Worm (Caenorhabditis elegans) whole organism, midembryonic: ENCODE measurements around the gene ess-2.

ENCODE experiments used
- T22C8.4 ChIP-seq: fragments of 200-800 bp; sonication (Bioruptor generic); IDR thresholded peaks from 2 replicates; pipeline ENCODE4 v1.3.6; 2022; ENCODE audit warnings: missing genetic modification characterization, missing compliant biosample characterization
- cog-1 ChIP-seq: sonication (generic microtip); optimal IDR thresholded peaks from 2 replicates; lab custom pipeline; 2016; ENCODE audit warnings: missing genetic modification characterization, missing compliant biosample characterization
- flt-1 ChIP-seq: fragments of 200-800 bp; sonication (Bioruptor generic); IDR thresholded peaks from 2 replicates; pipeline ENCODE4 v1.3.6; 2022; ENCODE audit warnings: missing genetic modification characterization, missing compliant biosample characterization
- klf-2 ChIP-seq: fragments of 200-800 bp; sonication (Bioruptor generic); conservative IDR thresholded peaks from 2 replicates; pipeline ENCODE4 v1.3.6; 2022; ENCODE audit warnings: missing genetic modification reagents, missing genetic modification characterization, missing compliant biosample characterization
- med-1 ChIP-seq: sonication (generic microtip); optimal IDR thresholded peaks from 2 replicates; lab custom pipeline; 2017; ENCODE audit warnings: missing genetic modification characterization, mild to moderate bottlenecking, missing compliant biosample characterization, antibody characterized with exemption, missing genetic modification reagents; ENCODE audit not compliant: insufficient read depth
- ref-1 ChIP-seq: fragments of 200-800 bp; sonication (Bioruptor generic); conservative IDR thresholded peaks from 2 replicates; pipeline ENCODE4 v1.3.6; 2022; ENCODE audit warnings: missing genetic modification reagents, missing genetic modification characterization, missing compliant biosample characterization
- tab-1 ChIP-seq: fragments of 200-800 bp; sonication (Bioruptor generic); IDR thresholded peaks from 2 replicates; pipeline ENCODE4 v1.3.6; 2022; ENCODE audit warnings: missing genetic modification characterization, missing compliant biosample characterization
- ztf-23 ChIP-seq: fragments of 200-800 bp; sonication (Bioruptor generic); IDR thresholded peaks from 2 replicates; pipeline ENCODE4 v1.3.6; 2022; ENCODE audit warnings: missing genetic modification reagents, missing genetic modification characterization, missing compliant biosample characterization
- ztf-29 ChIP-seq: fragments of 200-800 bp; sonication (Bioruptor generic); IDR thresholded peaks from 2 replicates; pipeline ENCODE4 v1.3.6; 2022; ENCODE audit warnings: missing genetic modification reagents, missing genetic modification characterization, missing compliant biosample characterization

DNA sequence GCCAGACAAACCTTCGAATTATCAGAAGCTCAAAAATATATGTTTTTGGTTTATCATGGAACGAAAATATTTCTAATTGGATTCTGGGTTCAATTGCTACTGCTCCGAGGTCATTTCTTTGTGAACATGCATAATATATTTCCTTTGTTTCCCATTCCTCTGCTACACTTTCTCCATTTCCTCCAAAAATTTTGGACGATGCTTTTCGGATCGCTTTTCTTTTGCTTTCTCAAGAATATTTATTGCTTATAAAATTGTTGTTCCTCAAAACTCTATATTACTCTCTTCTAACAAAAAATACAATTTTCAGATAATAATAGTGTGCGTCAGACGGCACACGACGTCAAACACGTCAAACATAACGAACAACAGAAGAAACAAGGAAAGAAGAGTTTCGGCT, 4.6 kb upstream of the ess-2 start, which contains the start of gene pac-1:
- TF ChIP-seq cog-1 (no peak), ref-1 (GFP tag; lab: Robert Waterston, UW) (no peak), tab-1 (no peak), ztf-23 (GFP tag; lab: Robert Waterston, UW) (no peak), ztf-29 (GFP tag; lab: Robert Waterston, UW) (no peak), flt-1 (GFP tag; lab: Robert Waterston, UW) (no peak), klf-2 (GFP tag; lab: Robert Waterston, UW) (no peak), med-1 (no peak), T22C8.4 (GFP tag; lab: Robert Waterston, UW) (no peak)
